Worm (Caenorhabditis elegans) whole organism, young adult: ENCODE measurements around the gene hlh-6.
A peak's percentile ranks its signal among the peaks of the same experiment; 100 is the strongest.

Source experiments
- B0336.3 ChIP-seq: fragments of 200-800 bp; sonication (Bioruptor generic); IDR thresholded peaks from 2 replicates; pipeline ENCODE4 v1.3.6; 2022; ENCODE audit warnings: missing genetic modification characterization, missing compliant biosample characterization
- C06A6.2 ChIP-seq: fragments of 200-800 bp; sonication (Bioruptor generic); conservative IDR thresholded peaks from 2 replicates; pipeline ENCODE4 v1.3.6; 2022; ENCODE audit warnings: missing genetic modification characterization, missing compliant biosample characterization
- F33H1.4 ChIP-seq: fragments of 200-800 bp; sonication (Bioruptor generic); IDR thresholded peaks from 2 replicates; pipeline ENCODE4 v1.3.6; 2022; ENCODE audit warnings: missing genetic modification reagents, missing genetic modification characterization, missing compliant biosample characterization
- F55B11.4 ChIP-seq: sonication (generic microtip); optimal IDR thresholded peaks from 2 replicates; lab custom pipeline; 2016; ENCODE audit warnings: missing compliant biosample characterization, missing genetic modification characterization, borderline replicate concordance; ENCODE audit not compliant: insufficient read depth
- F57C9.4 ChIP-seq: sonication (generic microtip); optimal IDR thresholded peaks from 2 replicates; lab custom pipeline; 2017; ENCODE audit warnings: mild to moderate bottlenecking, missing genetic modification characterization, missing compliant biosample characterization
- K11D2.4 ChIP-seq: fragments of 200-800 bp; sonication (Bioruptor generic); IDR thresholded peaks from 2 replicates; pipeline ENCODE4 v1.3.6; 2022; ENCODE audit warnings: missing genetic modification reagents, missing genetic modification characterization, missing compliant biosample characterization
- Y53G8AR.9 ChIP-seq: fragments of 200-800 bp; sonication (Bioruptor generic); conservative IDR thresholded peaks from 2 replicates; pipeline ENCODE4 v1.3.6; 2022; ENCODE audit warnings: missing genetic modification reagents, missing genetic modification characterization, missing compliant biosample characterization
- Y67H2A.10 ChIP-seq: fragments of 200-800 bp; sonication (Bioruptor generic); conservative IDR thresholded peaks from 2 replicates; pipeline ENCODE4 v1.3.6; 2022; ENCODE audit warnings: missing genetic modification reagents, missing genetic modification characterization, missing compliant biosample characterization
- ZK185.1 ChIP-seq: sonication (generic microtip); optimal IDR thresholded peaks from 2 replicates; lab custom pipeline; 2016; ENCODE audit warnings: mild to moderate bottlenecking, missing genetic modification characterization, missing compliant biosample characterization; ENCODE audit not compliant: poor library complexity, severe bottlenecking
- ama-1 ChIP-seq, 3 experiments: fragments of 150-350 bp in 1 of 3; sonication (generic microtip) in 2 of 3; optimal IDR thresholded peaks; 2 replicates each; lab custom pipeline; 2014 to 2018; ENCODE audit warnings: missing biosample characterization in 2 of 3, missing genetic modification characterization in 2 of 3, missing genetic modification reagents in 2 of 3
- aptf-2 ChIP-seq: fragments of 200-800 bp; sonication (Bioruptor generic); conservative IDR thresholded peaks from 2 replicates; pipeline ENCODE4 v1.3.6; 2022; ENCODE audit warnings: missing genetic modification reagents, missing genetic modification characterization, missing compliant biosample characterization
- athp-1 ChIP-seq: sonication (generic microtip); optimal IDR thresholded peaks from 2 replicates; lab custom pipeline; 2017; ENCODE audit warnings: mild to moderate bottlenecking, missing genetic modification characterization, missing compliant biosample characterization
- attf-3 ChIP-seq: fragments of 200-800 bp; sonication (Bioruptor generic); conservative IDR thresholded peaks from 2 replicates; pipeline ENCODE4 v1.3.6; 2022; ENCODE audit warnings: missing genetic modification reagents, missing genetic modification characterization, missing compliant biosample characterization
- attf-6 ChIP-seq: fragments of 200-800 bp; sonication (Bioruptor generic); IDR thresholded peaks from 2 replicates; pipeline ENCODE4 v1.3.6; 2022; ENCODE audit warnings: missing genetic modification reagents, missing genetic modification characterization, missing compliant biosample characterization
- bed-1 ChIP-seq: fragments of 200-800 bp; sonication (Bioruptor generic); IDR thresholded peaks from 2 replicates; pipeline ENCODE4 v1.3.6; 2022; ENCODE audit warnings: missing genetic modification reagents, missing genetic modification characterization, missing compliant biosample characterization
- cebp-1 ChIP-seq, 2 experiments: fragments of 200-800 bp in 1 of 2; sonication (Bioruptor generic) in 1 of 2; sonication (generic microtip) in 1 of 2; IDR thresholded peaks in 1 of 2; optimal IDR thresholded peaks in 1 of 2; 2 replicates each; pipeline versions ENCODE4 v1.3.6 to Lab custom; 2017 to 2022; ENCODE audit warnings: missing compliant biosample characterization in 2 of 2, missing genetic modification characterization in 2 of 2, mild to moderate bottlenecking in 1 of 2, missing genetic modification reagents in 1 of 2, moderate library complexity in 1 of 2
- ceh-79 ChIP-seq: sonication (generic microtip); optimal IDR thresholded peaks from 2 replicates; lab custom pipeline; 2017; ENCODE audit warnings: mild to moderate bottlenecking, missing genetic modification characterization, missing compliant biosample characterization
- die-1 ChIP-seq: sonication (generic microtip); optimal IDR thresholded peaks from 2 replicates; lab custom pipeline; 2016; ENCODE audit warnings: missing genotype, mild to moderate bottlenecking, missing genetic modification characterization, missing compliant biosample characterization
- dox-1 ChIP-seq: fragments of 200-800 bp; sonication (Bioruptor generic); IDR thresholded peaks from 2 replicates; pipeline ENCODE4 v1.3.6; 2022; ENCODE audit warnings: missing genetic modification reagents, missing genetic modification characterization, missing compliant biosample characterization
- dpl-1 ChIP-seq: fragments of 150-350 bp; optimal IDR thresholded peaks from 2 replicates; lab custom pipeline; 2014; ENCODE audit warnings: missing biosample characterization, missing genetic modification reagents, missing genetic modification characterization
- efl-1 ChIP-seq: fragments of 150-350 bp; optimal IDR thresholded peaks from 2 replicates; lab custom pipeline; 2014; ENCODE audit warnings: missing biosample characterization, missing genetic modification reagents, missing genetic modification characterization
- him-1 ChIP-seq: sonication (generic microtip); optimal IDR thresholded peaks from 2 replicates; lab custom pipeline; 2016; ENCODE audit warnings: missing genotype, missing genetic modification reagents, missing genetic modification characterization, missing compliant biosample characterization
- let-526 ChIP-seq: fragments of 200-800 bp; sonication (Bioruptor generic); IDR thresholded peaks from 2 replicates; pipeline ENCODE4 v1.3.6; 2022; ENCODE audit warnings: missing genetic modification reagents, missing genetic modification characterization, missing compliant biosample characterization
- lin-35 ChIP-seq, 3 experiments: fragments of 150-350 bp in 2 of 3; sonication (generic microtip) in 1 of 3; optimal IDR thresholded peaks; 2 replicates each; lab custom pipeline; 2014 to 2018; ENCODE audit warnings: missing biosample characterization in 3 of 3, missing genetic modification characterization in 3 of 3, missing genetic modification reagents in 3 of 3
- lin-40 ChIP-seq: sonication (generic microtip); optimal IDR thresholded peaks from 2 replicates; lab custom pipeline; 2016; ENCODE audit warnings: missing genetic modification characterization, mild to moderate bottlenecking, missing compliant biosample characterization, missing genotype, missing genetic modification reagents
- lsy-27 ChIP-seq: sonication (generic microtip); optimal IDR thresholded peaks from 2 replicates; lab custom pipeline; 2017; ENCODE audit warnings: missing genetic modification characterization, mild to moderate bottlenecking, missing compliant biosample characterization, antibody characterized with exemption, missing genotype, borderline replicate concordance; ENCODE audit not compliant: insufficient read depth
- madf-10 ChIP-seq: sonication (generic microtip); optimal IDR thresholded peaks from 2 replicates; lab custom pipeline; 2016; ENCODE audit warnings: mild to moderate bottlenecking, missing genetic modification characterization, missing compliant biosample characterization
- madf-3 ChIP-seq: fragments of 200-800 bp; sonication (Bioruptor generic); IDR thresholded peaks from 2 replicates; pipeline ENCODE4 v1.3.6; 2022; ENCODE audit warnings: missing genetic modification reagents, missing genetic modification characterization, missing compliant biosample characterization
- madf-6 ChIP-seq: fragments of 200-800 bp; sonication (Bioruptor generic); IDR thresholded peaks from 2 replicates; pipeline ENCODE4 v1.3.6; 2022; ENCODE audit warnings: missing genetic modification reagents, missing genetic modification characterization, missing compliant biosample characterization
- nfyb-1 ChIP-seq: fragments of 200-800 bp; sonication (Bioruptor generic); IDR thresholded peaks from 2 replicates; pipeline ENCODE4 v1.3.6; 2022; ENCODE audit warnings: missing genetic modification reagents, missing genetic modification characterization, missing compliant biosample characterization
- nhr-90 ChIP-seq: sonication (generic microtip); optimal IDR thresholded peaks from 2 replicates; lab custom pipeline; 2016; ENCODE audit warnings: missing genotype, mild to moderate bottlenecking, missing genetic modification characterization, missing compliant biosample characterization
- pha-4 ChIP-seq: fragments of 150-350 bp; sonication (generic microtip); optimal IDR thresholded peaks from 2 replicates; lab custom pipeline; 2014; ENCODE audit warnings: missing biosample characterization, missing genetic modification reagents, missing genetic modification characterization
- repo-1 ChIP-seq: sonication (generic microtip); optimal IDR thresholded peaks from 2 replicates; lab custom pipeline; 2017; ENCODE audit warnings: mild to moderate bottlenecking, missing genetic modification characterization, missing compliant biosample characterization
- zim-3 ChIP-seq: sonication (generic microtip); optimal IDR thresholded peaks from 2 replicates; lab custom pipeline; 2017; ENCODE audit warnings: mild to moderate bottlenecking, missing genetic modification characterization, moderate library complexity, missing compliant biosample characterization
- ztf-3 ChIP-seq: fragments of 200-800 bp; sonication (Bioruptor generic); optimal IDR thresholded peaks from 2 replicates; lab custom pipeline; 2018; ENCODE audit warnings: mild to moderate bottlenecking, missing genetic modification characterization, missing compliant biosample characterization

Gene hlh-6

ce11 chrII:9597516-9598047 lies 17.0 kb downstream of the hlh-6 start, which contains the start of gene mrpl-53:
TSS of gene mrpl-53 (plus strand) at chrII:9597622.
- TF ChIP-seq repo-1 (peak; percentile 55), efl-1 (GFP tag; lab: Kevin White, UChicago) (no peak), F33H1.4 (GFP tag; lab: Robert Waterston, UW) (no peak), ceh-79 (no peak), athp-1 (tag; lab: Kevin White, UChicago) (peak; percentile 6), pha-4 (tag; lab: Kevin White, UChicago) (no peak), aptf-2 (GFP tag; lab: Robert Waterston, UW) (no peak), F55B11.4 (tag; lab: Kevin White, UChicago) (no peak), attf-3 (GFP tag; lab: Robert Waterston, UW) (0 out of 2 replicates have a peak, but pooled peaks have one; percentile 9), madf-6 (GFP tag; lab: Robert Waterston, UW) (0 out of 2 replicates have a peak, but pooled peaks have one; percentile 43), let-526 (GFP tag; lab: Robert Waterston, UW) (no peak), B0336.3 (GFP tag; lab: Robert Waterston, UW) (no peak), zim-3 (no peak), lsy-27 (tag; lab: Kevin White, UChicago) (no peak), ztf-3 (GFP tag; lab: Kevin White, UChicago) (no peak), Y53G8AR.9 (GFP tag; lab: Robert Waterston, UW) (no peak), ZK185.1 (tag; lab: Kevin White, UChicago) (peak; percentile 15), dpl-1 (GFP tag; lab: Kevin White, UChicago) (no peak), nhr-90 (tag; lab: Kevin White, UChicago) (no peak), F57C9.4 (tag; lab: Kevin White, UChicago) (no peak), bed-1 (GFP tag; lab: Robert Waterston, UW) (no peak), lin-35 (GFP tag; optimal IDR thresholded peaks at IDR 0.05; lab: Kevin White, UChicago) (peak in 1 of 3 experiments; percentile 44), cebp-1 (GFP tag; IDR thresholded peaks at IDR 0.05; lab: Robert Waterston, UW) (no peak; the same call in 1 of the 2 replicates), cebp-1 (tag; optimal IDR thresholded peaks at IDR 0.05; lab: Kevin White, UChicago) (peak; percentile 19), K11D2.4 (GFP tag; lab: Robert Waterston, UW) (0 out of 2 replicates have a peak, but pooled peaks have one; percentile 27), die-1 (tag; lab: Kevin White, UChicago) (no peak), nfyb-1 (peak; percentile 71; the same call in 1 of the 2 replicates), him-1 (tag; lab: Kevin White, UChicago) (no peak), ama-1 (optimal IDR thresholded peaks at IDR 0.05; lab: Kevin White, UChicago) (no peak), ama-1 (GFP tag; optimal IDR thresholded peaks at IDR 0.05; lab: Kevin White, UChicago) (no peak), madf-3 (GFP tag; lab: Robert Waterston, UW) (0 out of 2 replicates have a peak, but pooled peaks have one; percentile 29), dox-1 (GFP tag; lab: Robert Waterston, UW) (no peak; the same call in 1 of the 2 replicates), attf-6 (GFP tag; lab: Robert Waterston, UW) (no peak)

ce11 chrII:9596401-9596800 lies 18.2 kb downstream of the hlh-6 start, which contains the start of gene E02H1.6:
TSS of gene E02H1.6 (plus strand) at chrII:9596701.
- TF ChIP-seq C06A6.2 (GFP tag; lab: Robert Waterston, UW): no peak
- no peak for TF ChIP-seq Y53G8AR.9 (GFP tag; lab: Robert Waterston, UW)
- TF ChIP-seq Y67H2A.10 (GFP tag; lab: Robert Waterston, UW): no peak
- no peak for TF ChIP-seq lin-40 (tag; lab: Kevin White, UChicago)
- TF ChIP-seq madf-10 (tag; lab: Kevin White, UChicago): no peak
